Worm (Caenorhabditis elegans) whole organism, L4 larva: ENCODE data around the gene C37E2.2.
A peak's percentile ranks its signal among the peaks of the same experiment; 100 is the strongest.

ENCODE experiments used
- D1046.2 ChIP-seq: fragments of 200-800 bp; sonication (Bioruptor generic); IDR thresholded peaks from 2 replicates; pipeline ENCODE4 v1.3.6; 2022; ENCODE audit warnings: missing genetic modification characterization, missing compliant biosample characterization
- F10B5.3 ChIP-seq: sonication (generic microtip); optimal IDR thresholded peaks from 2 replicates; lab custom pipeline; 2016; ENCODE audit warnings: mild to moderate bottlenecking, missing genetic modification characterization, missing compliant biosample characterization
- F37D6.2 ChIP-seq: sonication (generic microtip); optimal IDR thresholded peaks from 2 replicates; lab custom pipeline; 2016; ENCODE audit warnings: mild to moderate bottlenecking, missing genetic modification characterization, missing compliant biosample characterization
- T20F7.1 ChIP-seq: fragments of 200-800 bp; sonication (Bioruptor generic); optimal IDR thresholded peaks from 2 replicates; lab custom pipeline; 2018; ENCODE audit warnings: mild to moderate bottlenecking, missing genetic modification characterization, missing compliant biosample characterization
- Y5F2A.4 ChIP-seq: fragments of 200-800 bp; sonication (Bioruptor generic); optimal IDR thresholded peaks from 2 replicates; lab custom pipeline; 2018; ENCODE audit warnings: mild to moderate bottlenecking, missing genetic modification characterization, missing compliant biosample characterization
- Y75B8A.6 ChIP-seq: fragments of 200-800 bp; sonication (Bioruptor generic); IDR thresholded peaks from 2 replicates; pipeline ENCODE4 v1.3.6; 2022; ENCODE audit warnings: missing genetic modification reagents, missing genetic modification characterization, missing compliant biosample characterization
- ZK337.2 ChIP-seq: fragments of 200-800 bp; sonication (Bioruptor generic); IDR thresholded peaks from 2 replicates; pipeline ENCODE4 v1.3.6; 2022; ENCODE audit warnings: missing genetic modification reagents, missing genetic modification characterization, missing compliant biosample characterization
- aha-1 ChIP-seq: fragments of 150-350 bp; peaks from one replicate; lab custom pipeline; 2014; ENCODE audit warnings: missing biosample characterization, missing genetic modification characterization
- ama-1 ChIP-seq: fragments of 150-350 bp; optimal IDR thresholded peaks from 2 replicates; lab custom pipeline; 2014; ENCODE audit warnings: inconsistent platforms, mixed read lengths
- arid-1 ChIP-seq: fragments of 200-800 bp; sonication (Bioruptor generic); conservative IDR thresholded peaks from 2 replicates; pipeline ENCODE4 v1.3.6; 2022; ENCODE audit warnings: missing genetic modification reagents, missing genetic modification characterization, missing compliant biosample characterization
- ceh-20 ChIP-seq: fragments of 200-800 bp; sonication (Bioruptor generic); IDR thresholded peaks from 2 replicates; pipeline ENCODE4 v1.3.6; 2022; ENCODE audit warnings: missing genetic modification reagents, missing genetic modification characterization, missing compliant biosample characterization
- daf-12 ChIP-seq: fragments of 150-350 bp; optimal IDR thresholded peaks from 2 replicates; lab custom pipeline; 2014; ENCODE audit warnings: missing biosample characterization, missing genetic modification reagents, missing genetic modification characterization
- daf-16 ChIP-seq, 3 experiments: sonication (generic microtip); optimal IDR thresholded peaks; 2 replicates each; lab custom pipeline; 2016 to 2017; ENCODE audit warnings: missing genetic modification characterization in 3 of 3, missing genetic modification reagents in 3 of 3, mild to moderate bottlenecking in 2 of 3, missing compliant biosample characterization in 2 of 3, missing biosample characterization in 1 of 3, moderate library complexity in 1 of 3
- dmd-9 ChIP-seq: fragments of 200-800 bp; sonication (Bioruptor generic); IDR thresholded peaks from 2 replicates; pipeline ENCODE4 v1.3.6; 2022; ENCODE audit warnings: missing genetic modification reagents, missing genetic modification characterization, missing compliant biosample characterization
- dpl-1 ChIP-seq: fragments of 150-350 bp; optimal IDR thresholded peaks from 2 replicates; lab custom pipeline; 2014; ENCODE audit warnings: missing biosample characterization, missing genetic modification reagents, missing genetic modification characterization
- duxl-1 ChIP-seq: sonication (generic microtip); optimal IDR thresholded peaks from 2 replicates; lab custom pipeline; 2016; ENCODE audit warnings: mild to moderate bottlenecking, missing genetic modification characterization, moderate library complexity, missing compliant biosample characterization; ENCODE audit not compliant: poor library complexity
- egl-43 ChIP-seq: fragments of 200-800 bp; sonication (Bioruptor generic); IDR thresholded peaks from 2 replicates; pipeline ENCODE4 v1.3.6; 2022; ENCODE audit warnings: missing genetic modification reagents, missing genetic modification characterization, missing compliant biosample characterization
- gei-8 ChIP-seq: fragments of 200-800 bp; sonication (Bioruptor generic); optimal IDR thresholded peaks from 2 replicates; lab custom pipeline; 2018; ENCODE audit warnings: mild to moderate bottlenecking, missing genetic modification characterization, missing compliant biosample characterization
- hlh-11 ChIP-seq: fragments of 200-800 bp; sonication (Bioruptor generic); optimal IDR thresholded peaks from 2 replicates; lab custom pipeline; 2018; ENCODE audit warnings: mild to moderate bottlenecking, missing genetic modification characterization, missing compliant biosample characterization
- jun-1 ChIP-seq: fragments of 150-350 bp; optimal IDR thresholded peaks from 2 replicates; lab custom pipeline; 2014; ENCODE audit warnings: missing biosample characterization, missing genetic modification reagents, missing genetic modification characterization
- lim-7 ChIP-seq: fragments of 200-800 bp; sonication (Bioruptor generic); IDR thresholded peaks from 2 replicates; pipeline ENCODE4 v1.3.6; 2022; ENCODE audit warnings: missing genetic modification characterization, missing compliant biosample characterization
- lin-15B ChIP-seq: fragments of 150-350 bp; sonication (generic microtip); optimal IDR thresholded peaks from 3 replicates; lab custom pipeline; 2014; ENCODE audit warnings: missing biosample characterization, missing genetic modification characterization
- lin-38 ChIP-seq: fragments of 200-800 bp; sonication (Bioruptor generic); IDR thresholded peaks from 2 replicates; pipeline ENCODE4 v1.3.6; 2022; ENCODE audit warnings: missing genetic modification reagents, missing genetic modification characterization, missing compliant biosample characterization
- lin-39 ChIP-seq: fragments of 150-350 bp; optimal IDR thresholded peaks from 2 replicates; lab custom pipeline; 2014; ENCODE audit warnings: missing biosample characterization, missing genetic modification reagents, missing genetic modification characterization
- madf-5 ChIP-seq, 2 experiments: fragments of 200-800 bp; sonication (Bioruptor generic); IDR thresholded peaks; 2 replicates each; pipeline ENCODE4 v1.3.6; 2022; ENCODE audit warnings: missing compliant biosample characterization in 2 of 2, missing genetic modification characterization in 2 of 2
- madf-9 ChIP-seq: fragments of 200-800 bp; sonication (Bioruptor generic); conservative IDR thresholded peaks from 2 replicates; pipeline ENCODE4 v1.3.6; 2022; ENCODE audit warnings: missing genetic modification reagents, missing genetic modification characterization, missing compliant biosample characterization
- mdl-1 ChIP-seq, 2 experiments: fragments of 150-350 bp in 1 of 2; sonication (generic microtip) in 1 of 2; optimal IDR thresholded peaks; 2 replicates each; lab custom pipeline; 2014 to 2017; ENCODE audit warnings: missing biosample characterization in 2 of 2, missing genetic modification characterization in 2 of 2
- mep-1 ChIP-seq: fragments of 150-350 bp; sonication (generic microtip); optimal IDR thresholded peaks from 3 replicates; lab custom pipeline; 2014; ENCODE audit warnings: missing biosample characterization, missing genetic modification characterization
- nhr-11 ChIP-seq: fragments of 150-350 bp; optimal IDR thresholded peaks from 2 replicates; lab custom pipeline; 2014; ENCODE audit warnings: missing biosample characterization, missing genetic modification characterization
- nhr-25 ChIP-seq: sonication (generic microtip); optimal IDR thresholded peaks from 2 replicates; lab custom pipeline; 2017; ENCODE audit warnings: missing genetic modification characterization, mild to moderate bottlenecking, missing compliant biosample characterization, antibody characterized with exemption, moderate library complexity, borderline replicate concordance; ENCODE audit not compliant: insufficient read depth
- nhr-28 ChIP-seq: fragments of 150-350 bp; optimal IDR thresholded peaks from 2 replicates; lab custom pipeline; 2014; ENCODE audit warnings: missing biosample characterization, missing genetic modification characterization
- nhr-42 ChIP-seq: fragments of 200-800 bp; sonication (Bioruptor generic); IDR thresholded peaks from 2 replicates; pipeline ENCODE4 v1.3.6; 2022; ENCODE audit warnings: missing genetic modification characterization, missing compliant biosample characterization
- nhr-48 ChIP-seq: sonication (generic microtip); optimal IDR thresholded peaks from 2 replicates; lab custom pipeline; 2016; ENCODE audit warnings: mild to moderate bottlenecking, missing genetic modification characterization, missing compliant biosample characterization
- pha-4 ChIP-seq, 2 experiments: fragments of 150-350 bp in 1 of 2; fragments of 200-800 bp in 1 of 2; sonication (Bioruptor generic) in 1 of 2; IDR thresholded peaks in 1 of 2; optimal IDR thresholded peaks in 1 of 2; 2 replicates each; pipeline versions ENCODE4 v1.3.6 to Lab custom; 2014 to 2022; ENCODE audit warnings: missing genetic modification characterization in 2 of 2, missing genetic modification reagents in 2 of 2, missing biosample characterization in 1 of 2, missing compliant biosample characterization in 1 of 2
- php-3 ChIP-seq: fragments of 200-800 bp; sonication (Bioruptor generic); IDR thresholded peaks from 2 replicates; pipeline ENCODE4 v1.3.6; 2022; ENCODE audit warnings: missing genetic modification reagents, missing genetic modification characterization, missing compliant biosample characterization
- pqm-1 ChIP-seq: sonication (generic microtip); optimal IDR thresholded peaks from 2 replicates; lab custom pipeline; 2017; ENCODE audit warnings: missing biosample characterization, missing genetic modification characterization
- spr-3 ChIP-seq: fragments of 200-800 bp; sonication (Bioruptor generic); optimal IDR thresholded peaks from 2 replicates; lab custom pipeline; 2018; ENCODE audit warnings: mild to moderate bottlenecking, missing genetic modification characterization, missing compliant biosample characterization
- tag-97 ChIP-seq: fragments of 200-800 bp; sonication (Bioruptor generic); IDR thresholded peaks from 2 replicates; pipeline ENCODE4 v1.3.6; 2022; ENCODE audit warnings: missing genetic modification characterization, missing compliant biosample characterization
- unc-130 ChIP-seq: sonication (generic microtip); optimal IDR thresholded peaks from 2 replicates; lab custom pipeline; 2016; ENCODE audit warnings: missing genetic modification reagents, missing genetic modification characterization, missing compliant biosample characterization
- unc-39 ChIP-seq: sonication (generic microtip); optimal IDR thresholded peaks from 2 replicates; lab custom pipeline; 2017; ENCODE audit warnings: missing biosample characterization, missing genetic modification characterization
- unc-62 ChIP-seq, 3 experiments: fragments of 150-350 bp in 1 of 3; sonication (generic microtip); optimal IDR thresholded peaks in 2 of 3; peaks in 1 of 3; 1 replicate in 1 of 3; 2 replicates in 2 of 3; lab custom pipeline; 2014 to 2017; ENCODE audit warnings: missing biosample characterization in 3 of 3, missing genetic modification characterization in 3 of 3, missing genetic modification reagents in 3 of 3, missing genotype in 1 of 3
- vab-7 ChIP-seq: fragments of 200-800 bp; sonication (Bioruptor generic); IDR thresholded peaks from 2 replicates; pipeline ENCODE4 v1.3.6; 2022; ENCODE audit warnings: missing genetic modification reagents, missing genetic modification characterization, missing compliant biosample characterization
- zfp-2 ChIP-seq: sonication (generic microtip); optimal IDR thresholded peaks from 2 replicates; lab custom pipeline; 2016; ENCODE audit warnings: mild to moderate bottlenecking, missing genetic modification characterization, missing compliant biosample characterization

The C37E2.2 gene

DNA sequence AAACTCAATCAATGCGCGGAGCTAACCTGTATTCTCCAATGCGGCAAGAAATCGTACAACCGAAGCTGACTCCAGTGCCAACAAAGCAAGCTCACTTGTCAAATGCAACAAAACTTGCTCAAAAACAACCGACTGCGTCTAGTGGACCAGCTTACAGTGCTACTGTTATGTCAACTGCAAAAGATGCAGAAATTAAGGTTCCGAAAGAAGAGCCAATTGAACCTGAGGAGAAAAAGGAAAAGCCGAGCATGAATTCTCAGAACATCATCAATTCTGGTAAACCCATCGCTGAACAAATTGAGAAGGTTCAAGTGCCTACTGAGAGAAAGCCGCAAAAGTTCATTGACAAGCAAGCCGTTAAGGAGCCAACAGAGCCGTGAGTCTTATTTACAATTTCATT, 44.4 kb upstream of the C37E2.2 start:
- TF ChIP-seq ama-1 (lab: Kevin White, UChicago) (no peak), aha-1 (tag; lab: Kevin White, UChicago) (peak; percentile 90)

DNA sequence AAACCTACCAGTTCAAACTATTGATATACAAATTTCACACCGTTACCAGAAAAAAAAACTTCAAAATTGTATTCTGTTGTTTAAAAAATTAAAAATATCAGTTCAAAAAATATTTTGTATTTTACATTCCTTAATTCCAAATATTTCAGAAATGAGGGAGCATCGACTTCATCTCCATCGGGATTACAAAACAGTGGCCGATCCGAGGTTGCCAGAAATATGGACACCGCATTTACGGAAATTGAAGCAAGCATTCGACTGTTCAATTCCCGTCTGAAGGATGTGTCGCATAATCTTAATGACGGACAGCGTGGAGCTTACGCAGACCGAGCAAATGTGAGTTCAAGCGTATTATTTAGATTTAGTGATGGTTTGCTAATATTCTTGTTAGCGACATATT, 43.2 kb upstream of the C37E2.2 start:
- no peak for TF ChIP-seq nhr-11 (tag; lab: Kevin White, UChicago)
- TF ChIP-seq unc-62 (GFP tag; optimal IDR thresholded peaks at IDR 0.05 in 1 of 2; lab: Kevin White, UChicago): peak in 1 of 2 experiments; percentile 62
- TF ChIP-seq unc-62 (tag; optimal IDR thresholded peaks at IDR 0.05; lab: Kevin White, UChicago): no peak

DNA sequence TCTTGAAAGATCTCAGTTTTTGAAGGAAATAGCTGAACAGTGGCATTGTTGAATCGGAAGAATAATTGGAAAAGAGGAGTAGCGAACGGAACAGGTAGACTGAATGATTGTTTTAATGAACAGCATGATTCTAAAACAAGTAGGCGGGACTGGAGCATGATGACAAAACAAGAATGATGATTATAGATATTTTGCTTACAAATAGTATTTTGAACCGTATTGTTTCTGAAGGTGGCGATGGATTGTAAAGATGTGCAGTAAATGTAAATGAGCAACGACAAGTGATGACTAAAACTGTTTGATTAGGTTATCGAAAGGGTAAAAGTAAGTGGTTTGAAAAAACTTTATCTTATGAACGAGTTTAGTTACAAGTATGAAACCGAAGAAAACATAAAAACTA, 41.6 kb upstream of the C37E2.2 start, which contains the start of gene F28H6.8:
Gene F28H6.8 (minus strand): TSS at position 101 of the 400 bp plus-strand sequence.
- TF ChIP-seq unc-62 (GFP tag; optimal IDR thresholded peaks at IDR 0.05 in 1 of 2; lab: Kevin White, UChicago) (peak in 1 of 2 experiments; percentile 71), unc-62 (tag; optimal IDR thresholded peaks at IDR 0.05; lab: Kevin White, UChicago) (no peak), egl-43 (GFP tag; lab: Robert Waterston, UW) (no peak)

DNA sequence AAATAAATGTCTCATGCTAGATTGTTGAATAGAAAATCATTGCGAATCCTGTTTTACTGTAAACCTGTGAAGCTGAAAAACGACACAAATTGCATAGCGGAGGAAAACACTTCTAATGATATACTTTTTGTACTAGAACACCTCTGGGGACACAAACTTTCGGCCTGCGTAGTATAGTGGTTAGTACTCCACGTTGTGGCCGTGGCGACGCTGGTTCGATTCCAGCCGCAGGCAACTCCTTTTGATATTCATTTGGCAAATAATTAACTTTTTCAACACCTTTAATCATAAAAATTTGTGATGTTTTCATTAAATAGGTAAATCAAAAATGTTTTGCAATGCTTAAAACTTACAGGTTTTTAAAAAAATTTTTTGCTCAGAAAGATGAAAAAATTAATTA, 41.0 kb upstream of the C37E2.2 start:
- TF ChIP-seq daf-12 (tag; lab: Kevin White, UChicago) (no peak), dpl-1 (GFP tag; lab: Kevin White, UChicago) (no peak), pha-4 (GFP tag; IDR thresholded peaks at IDR 0.05; lab: Robert Waterston, UW) (peak; percentile 54; the same call in 1 of the 2 replicates), pha-4 (tag; optimal IDR thresholded peaks at IDR 0.05; lab: Kevin White, UChicago) (no peak), lin-15B (tag; lab: Kevin White, UChicago) (no peak), unc-130 (no peak), tag-97 (GFP tag; lab: Robert Waterston, UW) (no peak), T20F7.1 (GFP tag; lab: Kevin White, UChicago) (no peak), unc-39 (tag; lab: Kevin White, UChicago) (no peak), ceh-20 (GFP tag; lab: Robert Waterston, UW) (0 out of 2 replicates have a peak, but pooled peaks have one; percentile 27), vab-7 (peak; percentile 68; the same call in 1 of the 2 replicates), zfp-2 (no peak), ZK337.2 (GFP tag; lab: Robert Waterston, UW) (no peak), nhr-42 (no peak), mdl-1 (tag; optimal IDR thresholded peaks at IDR 0.05; lab: Kevin White, UChicago) (no peak), hlh-11 (tag; lab: Kevin White, UChicago) (no peak), Y5F2A.4 (GFP tag; lab: Kevin White, UChicago) (no peak), mep-1 (tag; lab: Kevin White, UChicago) (peak; percentile 51), gei-8 (GFP tag; lab: Kevin White, UChicago) (no peak), nhr-25 (no peak), lin-38 (GFP tag; lab: Robert Waterston, UW) (peak; percentile 60), F10B5.3 (tag; lab: Kevin White, UChicago) (no peak), arid-1 (GFP tag; lab: Robert Waterston, UW) (0 out of 2 replicates have a peak, but pooled peaks have one; percentile 31), ama-1 (lab: Kevin White, UChicago) (no peak), madf-5 (GFP tag; IDR thresholded peaks at IDR 0.05; lab: Robert Waterston, UW) (no peak), lin-39 (no peak), D1046.2 (GFP tag; lab: Robert Waterston, UW) (0 out of 2 replicates have a peak, but pooled peaks have one; percentile 10), daf-16 (GFP tag; optimal IDR thresholded peaks at IDR 0.05; lab: Kevin White, UChicago) (peak in 1 of 2 experiments; percentile 29), daf-16 (tag; optimal IDR thresholded peaks at IDR 0.05; lab: Kevin White, UChicago) (peak; percentile 51), jun-1 (tag; lab: Kevin White, UChicago) (no peak), nhr-48 (tag; lab: Kevin White, UChicago) (no peak), nhr-28 (tag; lab: Kevin White, UChicago) (no peak), F37D6.2 (tag; lab: Kevin White, UChicago) (no peak), dmd-9 (GFP tag; lab: Robert Waterston, UW) (no peak), pqm-1 (no peak), php-3 (no peak), lim-7 (GFP tag; lab: Robert Waterston, UW) (peak; percentile 81), duxl-1 (tag; lab: Kevin White, UChicago) (peak; percentile 39), madf-9 (GFP tag; lab: Robert Waterston, UW) (no peak), spr-3 (GFP tag; lab: Kevin White, UChicago) (no peak), Y75B8A.6 (GFP tag; lab: Robert Waterston, UW) (no peak)
